Worm (Caenorhabditis elegans) whole organism, mixed stage, embryonic: Measurements from ENCODE around the gene T01C8.2.

ENCODE experiments used
- M03D4.4 ChIP-seq: sonication (generic microtip); optimal IDR thresholded peaks from 2 replicates; lab custom pipeline; 2017; ENCODE audit warnings: mild to moderate bottlenecking, missing genetic modification characterization, missing compliant biosample characterization
- bed-3 ChIP-seq: fragments of 200-800 bp; sonication (Bioruptor generic); optimal IDR thresholded peaks from 3 replicates; lab custom pipeline; 2018; ENCODE audit warnings: mild to moderate bottlenecking, missing genetic modification characterization, moderate library complexity, missing compliant biosample characterization
- blmp-1 ChIP-seq: fragments of 150-350 bp; optimal IDR thresholded peaks from 2 replicates; lab custom pipeline; 2014; ENCODE audit warnings: missing biosample characterization, missing genetic modification characterization
- ceh-43 ChIP-seq: fragments of 200-800 bp; sonication (Bioruptor generic); optimal IDR thresholded peaks from 2 replicates; lab custom pipeline; 2018; ENCODE audit warnings: mild to moderate bottlenecking, missing genetic modification characterization, moderate library complexity, missing compliant biosample characterization
- ceh-83 ChIP-seq: fragments of 200-800 bp; sonication (Bioruptor generic); optimal IDR thresholded peaks from 2 replicates; lab custom pipeline; 2018; ENCODE audit warnings: mild to moderate bottlenecking, missing genetic modification characterization, missing compliant biosample characterization
- ces-1 ChIP-seq: fragments of 150-350 bp; optimal IDR thresholded peaks from 2 replicates; lab custom pipeline; 2014; ENCODE audit warnings: missing biosample characterization, missing genetic modification reagents, missing genetic modification characterization
- cnd-1 ChIP-seq: fragments of 200-800 bp; sonication (Bioruptor generic); optimal IDR thresholded peaks from 2 replicates; lab custom pipeline; 2018; ENCODE audit warnings: mild to moderate bottlenecking, missing genetic modification characterization, missing compliant biosample characterization
- elt-1 ChIP-seq: sonication (generic microtip); optimal IDR thresholded peaks from 2 replicates; lab custom pipeline; 2017; ENCODE audit warnings: missing genetic modification characterization, mild to moderate bottlenecking, missing compliant biosample characterization, antibody characterized with exemption, moderate library complexity, borderline replicate concordance; ENCODE audit not compliant: insufficient read depth
- elt-3 ChIP-seq: fragments of 150-350 bp; optimal IDR thresholded peaks from 2 replicates; lab custom pipeline; 2014; ENCODE audit warnings: missing biosample characterization, missing genetic modification characterization
- flh-1 ChIP-seq: fragments of 200-800 bp; sonication (Bioruptor generic); optimal IDR thresholded peaks from 2 replicates; lab custom pipeline; 2018; ENCODE audit warnings: mild to moderate bottlenecking, missing genetic modification characterization, moderate library complexity, missing compliant biosample characterization
- ham-2 ChIP-seq: fragments of 200-800 bp; sonication (Bioruptor generic); optimal IDR thresholded peaks from 2 replicates; lab custom pipeline; 2018; ENCODE audit warnings: mild to moderate bottlenecking, missing genetic modification characterization, missing compliant biosample characterization
- hlh-1 ChIP-seq: fragments of 150-350 bp; optimal IDR thresholded peaks from 2 replicates; lab custom pipeline; 2014; ENCODE audit warnings: missing biosample characterization, missing genetic modification reagents, missing genetic modification characterization
- lin-13 ChIP-seq: fragments of 150-350 bp; optimal IDR thresholded peaks from 2 replicates; lab custom pipeline; 2014; ENCODE audit warnings: missing biosample characterization, missing genetic modification characterization
- lin-32 ChIP-seq: fragments of 200-800 bp; sonication (Bioruptor generic); optimal IDR thresholded peaks from 2 replicates; lab custom pipeline; 2018; ENCODE audit warnings: mild to moderate bottlenecking, missing genetic modification characterization, missing compliant biosample characterization
- lsy-2 ChIP-seq: fragments of 150-350 bp; optimal IDR thresholded peaks from 2 replicates; lab custom pipeline; 2014; ENCODE audit warnings: missing biosample characterization, missing genetic modification characterization
- mab-5 ChIP-seq: fragments of 150-350 bp; optimal IDR thresholded peaks from 2 replicates; lab custom pipeline; 2014; ENCODE audit warnings: missing biosample characterization, missing genetic modification characterization
- mep-1 ChIP-seq: fragments of 150-350 bp; optimal IDR thresholded peaks from 2 replicates; lab custom pipeline; 2017; ENCODE audit warnings: missing biosample characterization, missing genetic modification reagents, missing genetic modification characterization, inconsistent platforms
- nhr-12 ChIP-seq: fragments of 150-350 bp; optimal IDR thresholded peaks from 2 replicates; lab custom pipeline; 2014; ENCODE audit warnings: missing biosample characterization, missing genetic modification characterization
- nhr-2 ChIP-seq: fragments of 150-350 bp; optimal IDR thresholded peaks from 2 replicates; lab custom pipeline; 2014; ENCODE audit warnings: missing biosample characterization, missing genetic modification characterization
- nhr-237 ChIP-seq: fragments of 150-350 bp; optimal IDR thresholded peaks from 2 replicates; lab custom pipeline; 2014; ENCODE audit warnings: missing biosample characterization, missing genetic modification characterization
- nhr-28 ChIP-seq: fragments of 150-350 bp; optimal IDR thresholded peaks from 2 replicates; lab custom pipeline; 2014; ENCODE audit warnings: missing biosample characterization, missing genetic modification characterization
- nhr-76 ChIP-seq: sonication (generic microtip); optimal IDR thresholded peaks from 2 replicates; lab custom pipeline; 2017; ENCODE audit warnings: missing biosample characterization, missing genetic modification characterization
- pha-4 ChIP-seq: fragments of 150-350 bp; optimal IDR thresholded peaks from 2 replicates; lab custom pipeline; 2018; ENCODE audit warnings: missing biosample characterization, missing genetic modification reagents, missing genetic modification characterization
- sem-2 ChIP-seq: fragments of 200-800 bp; sonication (Bioruptor generic); optimal IDR thresholded peaks from 2 replicates; lab custom pipeline; 2018; ENCODE audit warnings: mild to moderate bottlenecking, missing genetic modification characterization, missing compliant biosample characterization
- snpc-4 ChIP-seq: fragments of 150-350 bp; optimal IDR thresholded peaks from 2 replicates; lab custom pipeline; 2014; ENCODE audit warnings: missing biosample characterization, missing genetic modification characterization
- sptf-1 ChIP-seq: sonication (generic microtip); optimal IDR thresholded peaks from 2 replicates; lab custom pipeline; 2017; ENCODE audit warnings: mild to moderate bottlenecking, missing genetic modification characterization, moderate library complexity, missing compliant biosample characterization
- tbx-8 ChIP-seq: fragments of 200-800 bp; sonication (Bioruptor generic); optimal IDR thresholded peaks from 2 replicates; lab custom pipeline; 2018; ENCODE audit warnings: mild to moderate bottlenecking, missing genetic modification characterization, moderate library complexity, missing compliant biosample characterization
- unc-39 ChIP-seq: fragments of 150-350 bp; optimal IDR thresholded peaks from 2 replicates; lab custom pipeline; 2014; ENCODE audit warnings: missing biosample characterization, missing genetic modification characterization
- unc-62 ChIP-seq: fragments of 150-350 bp; optimal IDR thresholded peaks from 2 replicates; lab custom pipeline; 2014; ENCODE audit warnings: missing biosample characterization, missing genetic modification reagents, missing genetic modification characterization
- zip-8 ChIP-seq: fragments of 150-350 bp; optimal IDR thresholded peaks from 2 replicates; lab custom pipeline; 2014; ENCODE audit warnings: missing biosample characterization, missing genetic modification characterization
- ztf-11 ChIP-seq: fragments of 150-350 bp; optimal IDR thresholded peaks from 2 replicates; lab custom pipeline; 2014; ENCODE audit warnings: missing biosample characterization, missing genetic modification characterization

Gene T01C8.2

ce11 chrX:16773421-16773820 is 12.8 kb upstream of the T01C8.2 start:
- TF ChIP-seq ces-1 (GFP tag; lab: Kevin White, UChicago), result no peak
- TF ChIP-seq mab-5 (tag; lab: Kevin White, UChicago), result no peak
- TF ChIP-seq ceh-43, result no peak
- no peak for TF ChIP-seq nhr-2 (tag; lab: Kevin White, UChicago)
- TF ChIP-seq sptf-1, result no peak
- no peak for TF ChIP-seq unc-62 (GFP tag; lab: Kevin White, UChicago)
- no peak for TF ChIP-seq blmp-1
- TF ChIP-seq lsy-2, result no peak
- TF ChIP-seq nhr-76 (tag; lab: Kevin White, UChicago), result no peak
- no peak for TF ChIP-seq lin-13
- TF ChIP-seq cnd-1 (tag; lab: Kevin White, UChicago), result no peak
- no peak for TF ChIP-seq mep-1 (tag; lab: Kevin White, UChicago)
- no peak for TF ChIP-seq tbx-8 (GFP tag; lab: Kevin White, UChicago)
- TF ChIP-seq flh-1, result no peak
- TF ChIP-seq lin-32 (GFP tag; lab: Kevin White, UChicago), result no peak
- TF ChIP-seq nhr-12 (tag; lab: Kevin White, UChicago), result no peak
- TF ChIP-seq bed-3 (GFP tag; lab: Kevin White, UChicago), result no peak
- no peak for TF ChIP-seq elt-1 (tag; lab: Kevin White, UChicago)
- no peak for TF ChIP-seq ztf-11 (tag; lab: Kevin White, UChicago)

- TF ChIP-seq ceh-43 (no peak), blmp-1 (no peak), nhr-12 (tag; lab: Kevin White, UChicago) (no peak), hlh-1 (tag; lab: Kevin White, UChicago) (peak; percentile 52)
These were observed 10.9 kb upstream of the T01C8.2 start for ce11 chrX:16775335-16775835.

- no peak for TF ChIP-seq sem-2
These were observed 3.4 kb upstream of the T01C8.2 start, which contains the start of gene T01C8.3 for ce11 chrX:16782797-16783259. Gene T01C8.3, minus strand, starts transcription at chrX:16783209.

- no peak for TF ChIP-seq mab-5 (tag; lab: Kevin White, UChicago)
- TF ChIP-seq M03D4.4 (tag; lab: Kevin White, UChicago), result no peak
- TF ChIP-seq pha-4, result no peak
- no peak for TF ChIP-seq lin-13
- TF ChIP-seq lsy-2, result no peak
- no peak for TF ChIP-seq flh-1
These were observed 2.2 kb upstream of the T01C8.2 start for ce11 chrX:16784038-16784437.

- TF ChIP-seq ham-2 (GFP tag; lab: Kevin White, UChicago) (no peak), nhr-12 (tag; lab: Kevin White, UChicago) (no peak), lin-13 (no peak), flh-1 (no peak), nhr-237 (tag; lab: Kevin White, UChicago) (no peak), ztf-11 (tag; lab: Kevin White, UChicago) (no peak), ceh-83 (GFP tag; lab: Kevin White, UChicago) (no peak), tbx-8 (GFP tag; lab: Kevin White, UChicago) (no peak), lin-32 (GFP tag; lab: Kevin White, UChicago) (no peak), elt-1 (tag; lab: Kevin White, UChicago) (no peak), pha-4 (no peak), bed-3 (GFP tag; lab: Kevin White, UChicago) (no peak), mep-1 (tag; lab: Kevin White, UChicago) (no peak), sptf-1 (no peak), blmp-1 (no peak), nhr-28 (tag; lab: Kevin White, UChicago) (no peak), elt-3 (tag; lab: Kevin White, UChicago) (no peak), unc-39 (no peak)
These were observed 914 bp downstream of the T01C8.2 start for ce11 chrX:16787152-16787551.

ce11 chrX:16792700-16793176 is 6.5 kb downstream of the T01C8.2 start, which contains the start of gene got-1.2:
Gene got-1.2, minus strand, starts transcription at chrX:16793126.
- TF ChIP-seq unc-62 (GFP tag; lab: Kevin White, UChicago) (no peak), ham-2 (GFP tag; lab: Kevin White, UChicago) (no peak), elt-3 (tag; lab: Kevin White, UChicago) (no peak), ceh-43 (no peak), hlh-1 (tag; lab: Kevin White, UChicago) (no peak), zip-8 (tag; lab: Kevin White, UChicago) (no peak), nhr-28 (tag; lab: Kevin White, UChicago) (no peak), bed-3 (GFP tag; lab: Kevin White, UChicago) (no peak), tbx-8 (GFP tag; lab: Kevin White, UChicago) (no peak), lsy-2 (no peak), unc-39 (no peak), nhr-2 (tag; lab: Kevin White, UChicago) (no peak), snpc-4 (no peak), blmp-1 (no peak), sem-2 (no peak)
